Worm (Caenorhabditis elegans): ENCODE measurements around the gene F58G1.2.

F58G1.2 gene

DNA sequence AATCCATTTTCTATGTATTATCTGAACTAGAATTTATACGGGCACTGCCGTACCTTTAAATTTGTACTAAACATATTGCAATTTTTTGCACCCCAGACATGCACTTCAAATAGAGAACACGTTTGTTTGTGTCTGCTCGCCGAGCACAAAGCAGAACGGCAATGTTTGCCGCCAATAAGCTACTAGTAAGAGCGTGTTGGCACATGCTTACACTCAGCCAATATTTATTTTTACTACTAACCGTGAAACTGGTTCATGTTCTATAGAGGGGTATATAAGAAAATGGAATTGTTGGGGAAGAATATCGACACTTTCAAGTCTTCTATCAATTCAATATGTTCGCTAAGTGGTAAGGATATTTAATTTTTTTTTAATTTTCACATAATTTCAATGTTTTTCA is 11.7 kb downstream of the F58G1.2 start, which contains the start of gene nspb-11:
Gene nspb-11, plus strand, starts transcription at position 301 of the 400 bp plus-strand sequence.
- TF ChIP-seq nhr-76 (tag; optimal IDR thresholded peaks at IDR 0.05): no peak
- no peak for TF ChIP-seq ztf-4 (tag; optimal IDR thresholded peaks at IDR 0.05)
- no peak for TF ChIP-seq ceh-16 (tag; optimal IDR thresholded peaks at IDR 0.05)
- TF ChIP-seq egl-5 (tag; optimal IDR thresholded peaks at IDR 0.05): no peak
- no peak for TF ChIP-seq nfya-1 (tag; optimal IDR thresholded peaks at IDR 0.05; ENCODE audit: insufficient read depth)
- TF ChIP-seq fkh-2 (tag; optimal IDR thresholded peaks at IDR 0.05): no peak
- TF ChIP-seq aly-2 (tag; optimal IDR thresholded peaks at IDR 0.05): no peak
- TF ChIP-seq elt-3 (tag; optimal IDR thresholded peaks at IDR 0.05): no peak
- TF ChIP-seq zag-1 (tag; optimal IDR thresholded peaks at IDR 0.05): no peak
- TF ChIP-seq pha-4 (tag; optimal IDR thresholded peaks at IDR 0.05): no peak
- TF ChIP-seq nhr-67 (tag; optimal IDR thresholded peaks at IDR 0.05): no peak
- TF ChIP-seq eor-1 (tag; optimal IDR thresholded peaks at IDR 0.05): no peak
- TF ChIP-seq ceh-9 (tag; optimal IDR thresholded peaks at IDR 0.05): no peak
- TF ChIP-seq unc-62 (GFP tag; optimal IDR thresholded peaks at IDR 0.05): no peak
- no peak for TF ChIP-seq egl-27 (tag; optimal IDR thresholded peaks at IDR 0.05)
- no peak for TF ChIP-seq mml-1 (tag; optimal IDR thresholded peaks at IDR 0.05)
- no peak for TF ChIP-seq nhr-43 (tag; optimal IDR thresholded peaks at IDR 0.05; ENCODE audit: poor library complexity, severe bottlenecking)
- no peak for TF ChIP-seq ceh-28 (tag; optimal IDR thresholded peaks at IDR 0.05)
- TF ChIP-seq skn-1 (tag; optimal IDR thresholded peaks at IDR 0.05): no peak
- no peak for TF ChIP-seq ZK546.5 (tag; optimal IDR thresholded peaks at IDR 0.05)

DNA sequence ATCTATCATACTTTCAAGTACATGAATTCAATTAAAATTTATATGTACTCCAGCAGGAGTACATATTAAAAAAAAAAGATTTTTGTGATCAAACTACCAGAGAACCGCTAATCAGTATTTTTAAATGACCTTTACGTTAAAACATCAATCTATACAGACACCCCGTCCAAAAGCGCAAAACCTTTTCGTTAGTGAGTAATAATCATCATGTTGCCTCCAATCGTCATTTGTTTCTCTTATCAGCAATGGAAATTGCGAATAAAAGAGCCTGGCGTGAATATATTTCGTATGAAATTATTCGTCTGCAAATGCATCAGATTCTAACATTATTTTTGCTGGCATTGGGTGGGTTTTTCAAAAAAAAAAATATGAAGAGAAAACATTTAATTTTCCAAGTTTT is 14.6 kb downstream of the F58G1.2 start, which contains the start of gene clec-66:
Gene clec-66, plus strand, starts transcription at position 225 of the 400 bp plus-strand sequence.
- TF ChIP-seq eor-1 (tag; optimal IDR thresholded peaks at IDR 0.05): no peak
- peak; percentile 18 for TF ChIP-seq pqm-1 (tag; optimal IDR thresholded peaks at IDR 0.05)
- TF ChIP-seq fos-1 (tag; optimal IDR thresholded peaks at IDR 0.05): no peak
- no peak for TF ChIP-seq unc-39 (tag; optimal IDR thresholded peaks at IDR 0.05)
- no peak for TF ChIP-seq nhr-237 (tag; optimal IDR thresholded peaks at IDR 0.05)
- peak; percentile 27 for TF ChIP-seq elt-2 (tag; optimal IDR thresholded peaks at IDR 0.05)
- TF ChIP-seq nhr-77 (tag; optimal IDR thresholded peaks at IDR 0.05): no peak
- no peak for TF ChIP-seq fkh-10 (GFP tag; optimal IDR thresholded peaks at IDR 0.05)
- TF ChIP-seq ceh-9 (tag; optimal IDR thresholded peaks at IDR 0.05): no peak

DNA sequence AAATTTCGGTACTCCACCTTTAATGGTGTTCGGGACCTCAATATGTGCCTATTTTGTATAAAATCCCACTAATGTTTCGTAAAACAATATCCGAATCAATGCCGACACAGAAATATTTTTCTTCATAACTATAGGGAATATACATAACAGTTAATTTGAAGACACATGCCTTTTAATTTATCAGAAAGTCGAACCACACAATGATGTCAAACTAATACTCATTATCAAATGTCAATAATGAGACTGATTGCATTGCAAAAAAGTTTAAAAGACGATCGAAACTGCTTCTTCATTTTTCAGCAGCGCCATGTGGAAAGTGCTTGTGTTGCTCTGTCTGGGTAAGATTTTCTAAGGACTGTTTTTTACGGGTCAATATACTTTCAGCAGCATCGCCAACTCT is 17.8 kb downstream of the F58G1.2 start, which contains the start of gene clec-65:
Gene clec-65, plus strand, starts transcription at position 301 of the 400 bp plus-strand sequence.
- TF ChIP-seq elt-2 (tag; optimal IDR thresholded peaks at IDR 0.05): peak; percentile 36
- TF ChIP-seq ama-1 (optimal IDR thresholded peaks at IDR 0.05): no peak
- TF ChIP-seq pha-4 (tag; optimal IDR thresholded peaks at IDR 0.05): peak; percentile 11
- TF ChIP-seq pqm-1 (tag; optimal IDR thresholded peaks at IDR 0.05): peak; percentile 2

DNA sequence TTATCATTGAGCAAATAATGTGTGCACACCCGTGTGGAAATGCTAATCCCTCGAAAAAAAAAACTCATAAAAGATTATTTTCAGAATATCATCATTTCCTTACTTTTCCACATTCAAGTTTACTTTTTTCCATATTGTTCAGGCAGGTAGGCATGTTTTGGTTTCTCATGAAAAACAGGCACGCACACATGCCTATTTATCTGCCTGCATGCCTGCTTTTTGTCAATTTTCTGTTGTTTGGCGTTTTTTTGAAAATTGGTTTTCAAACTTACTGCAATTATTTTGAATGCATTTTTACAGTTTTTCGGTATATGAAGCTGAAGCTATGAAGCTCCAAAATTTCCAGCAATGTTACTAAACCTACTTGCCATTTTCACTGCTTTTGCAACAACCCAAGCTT is 20.9 kb downstream of the F58G1.2 start, which contains the start of gene clec-64:
Gene clec-64, plus strand, starts transcription at position 301 of the 400 bp plus-strand sequence.
- TF ChIP-seq nhr-77 (tag; optimal IDR thresholded peaks at IDR 0.05) (no peak), elt-2 (tag; optimal IDR thresholded peaks at IDR 0.05) (peak; percentile 31)

DNA sequence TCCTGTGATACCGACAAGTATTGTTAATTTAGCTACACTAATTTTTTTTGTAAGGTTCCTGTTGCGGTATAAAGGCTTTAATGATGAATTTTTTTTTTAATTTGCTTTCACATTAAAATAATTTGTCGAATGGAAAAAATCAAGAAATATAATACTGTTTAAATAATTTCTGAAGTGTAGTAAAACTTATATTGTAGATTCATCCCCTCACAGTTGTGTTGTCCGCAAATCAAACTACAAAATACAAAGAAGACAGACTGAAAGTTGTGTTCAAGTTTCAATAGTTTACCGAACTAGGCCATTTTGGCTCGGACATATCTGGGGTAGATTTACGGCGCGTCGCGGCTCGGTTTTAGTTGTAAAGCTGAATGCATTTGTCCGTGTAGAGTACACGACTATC is 21.4 kb downstream of the F58G1.2 start:
- TF ChIP-seq unc-62 (GFP tag; optimal IDR thresholded peaks at IDR 0.05): no peak
- no peak for TF ChIP-seq eor-1 (tag; optimal IDR thresholded peaks at IDR 0.05)
- TF ChIP-seq nhr-25 (tag; optimal IDR thresholded peaks at IDR 0.05): no peak
- no peak for TF ChIP-seq egl-27 (tag; optimal IDR thresholded peaks at IDR 0.05)

DNA sequence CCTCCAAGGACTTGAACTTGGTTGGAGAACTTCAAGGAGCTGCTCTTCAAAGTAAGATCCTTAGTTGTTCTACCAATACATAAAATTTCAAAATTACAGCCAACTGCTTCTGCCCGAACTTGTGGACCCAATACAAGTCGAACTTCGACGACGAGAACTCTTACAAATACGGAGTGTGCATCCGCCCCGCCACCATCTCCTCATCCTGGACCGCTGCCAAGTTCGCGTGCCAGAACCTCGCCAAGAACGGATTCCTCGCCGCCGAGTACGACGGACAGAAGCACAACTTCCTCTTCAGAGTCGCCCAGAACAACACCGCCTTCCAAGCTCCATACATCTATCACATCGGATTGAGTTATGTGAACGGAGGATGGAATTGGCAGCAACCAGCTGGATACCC is 22.1 kb downstream of the F58G1.2 start:
- TF ChIP-seq nhr-28 (tag; optimal IDR thresholded peaks at IDR 0.05) (no peak), ceh-82 (tag; optimal IDR thresholded peaks at IDR 0.05) (no peak), pha-4 (tag; optimal IDR thresholded peaks at IDR 0.05) (no peak), zag-1 (tag; optimal IDR thresholded peaks at IDR 0.05) (no peak), mml-1 (tag; optimal IDR thresholded peaks at IDR 0.05) (no peak), nfya-1 (tag; optimal IDR thresholded peaks at IDR 0.05; ENCODE audit: insufficient read depth) (no peak), nhr-23 (tag; optimal IDR thresholded peaks at IDR 0.05) (no peak), fos-1 (tag; optimal IDR thresholded peaks at IDR 0.05) (no peak)

Measured in whole organism, L3 larva.